Fruit fly (Drosophila melanogaster): Measurements from ENCODE around the gene tos.

Gene tos

dm6 chr2L:18717365-18718011 is 35.6 kb upstream of the tos start (continued):
- TF ChIP-seq hkb (optimal IDR thresholded peaks at IDR 0.05): no peak
- TF ChIP-seq hkb (GFP tag; IDR thresholded peaks at IDR 0.05): 0 out of 2 replicates have a peak, but pooled peaks have one; percentile 9
- no peak for TF ChIP-seq HmgD (GFP tag; optimal IDR thresholded peaks at IDR 0.05)
- TF ChIP-seq CG10543 (GFP tag; optimal IDR thresholded peaks at IDR 0.05): no peak
- TF ChIP-seq CG9876 (GFP tag; optimal IDR thresholded peaks at IDR 0.05): no peak
- TF ChIP-seq ac (GFP tag; optimal IDR thresholded peaks at IDR 0.05): no peak
- TF ChIP-seq nerfin-1 (tag; optimal IDR thresholded peaks at IDR 0.05): no peak
- peak; percentile 0 for TF ChIP-seq Blimp-1 (GFP tag; optimal IDR thresholded peaks at IDR 0.05)
- TF ChIP-seq CG5180 (GFP tag; optimal IDR thresholded peaks at IDR 0.05): peak; percentile 5
- TF ChIP-seq vnd (GFP tag; IDR thresholded peaks at IDR 0.05; ENCODE audit: partially characterized antibody): no peak
- TF ChIP-seq CG6272 (GFP tag; IDR thresholded peaks at IDR 0.05): no peak
- TF ChIP-seq CG11093 (GFP tag; IDR thresholded peaks at IDR 0.05): no peak
- peak; percentile 54 for TF ChIP-seq sens (GFP tag)
- TF ChIP-seq Scr (GFP tag; IDR thresholded peaks at IDR 0.05; ENCODE audit: partially characterized antibody): no peak
- TF ChIP-seq ems (GFP tag; optimal IDR thresholded peaks at IDR 0.05): no peak
- no peak for TF ChIP-seq CG9215 (GFP tag; IDR thresholded peaks at IDR 0.05)
- no peak for TF ChIP-seq NC2β (GFP tag; optimal IDR thresholded peaks at IDR 0.05)
- TF ChIP-seq CG1529 (GFP tag; optimal IDR thresholded peaks at IDR 0.05): peak; percentile 11
- no peak for TF ChIP-seq pan (optimal IDR thresholded peaks at IDR 0.05)
- peak in 1 of 2 experiments; percentile 30 for TF ChIP-seq pan (GFP tag; optimal IDR thresholded peaks at IDR 0.05 in 1 of 2, IDR thresholded peaks at IDR 0.05 in 1 of 2)
- no peak for TF ChIP-seq CG8478 (optimal IDR thresholded peaks at IDR 0.05)
- no peak for TF ChIP-seq gsb (GFP tag; IDR thresholded peaks at IDR 0.05)
- no peak for TF ChIP-seq CG10654 (GFP tag; optimal IDR thresholded peaks at IDR 0.05)
- no peak for TF ChIP-seq stwl (tag; optimal IDR thresholded peaks at IDR 0.05)
- no peak for TF ChIP-seq Bdp1 (GFP tag; optimal IDR thresholded peaks at IDR 0.05)
- no peak for TF ChIP-seq CG12104 (GFP tag; optimal IDR thresholded peaks at IDR 0.05)
- no peak for TF ChIP-seq bbx (GFP tag; IDR thresholded peaks at IDR 0.05; ENCODE audit: partially characterized antibody)
- TF ChIP-seq CG11560 (tag; IDR thresholded peaks at IDR 0.05): no peak
- TF ChIP-seq sisA (GFP tag; IDR thresholded peaks at IDR 0.05): peak; percentile 30
- TF ChIP-seq CG33557 (GFP tag; optimal IDR thresholded peaks at IDR 0.05): no peak
- TF ChIP-seq Dbx (GFP tag; IDR thresholded peaks at IDR 0.05): no peak
- no peak for TF ChIP-seq btn (GFP tag; optimal IDR thresholded peaks at IDR 0.05)
- TF ChIP-seq dmrt11E (tag; optimal IDR thresholded peaks at IDR 0.05): no peak
- no peak for TF ChIP-seq CG11696 (GFP tag; IDR thresholded peaks at IDR 0.05)
- no peak for TF ChIP-seq cad (GFP tag; optimal IDR thresholded peaks at IDR 0.05)
- TF ChIP-seq CG12659 (GFP tag; optimal IDR thresholded peaks at IDR 0.05): no peak
- no peak for TF ChIP-seq PHDP (tag; optimal IDR thresholded peaks at IDR 0.05)
- TF ChIP-seq CG3065 (GFP tag; optimal IDR thresholded peaks at IDR 0.05): no peak
- no peak for TF ChIP-seq CG7839 (tag; optimal IDR thresholded peaks at IDR 0.05)
- TF ChIP-seq TFAM (GFP tag; optimal IDR thresholded peaks at IDR 0.05): no peak
- TF ChIP-seq CG11398 (GFP tag; optimal IDR thresholded peaks at IDR 0.05): no peak
- peak; percentile 24 for TF ChIP-seq CG12219 (GFP tag; optimal IDR thresholded peaks at IDR 0.05)
- no peak for TF ChIP-seq Gug (GFP tag; IDR thresholded peaks at IDR 0.05)
- no peak for TF ChIP-seq CrebB (tag; optimal IDR thresholded peaks at IDR 0.05)
- no peak for TF ChIP-seq unpg (GFP tag; optimal IDR thresholded peaks at IDR 0.05)
- TF ChIP-seq CG6813 (GFP tag; optimal IDR thresholded peaks at IDR 0.05): peak; percentile 51
- TF ChIP-seq oc (tag; optimal IDR thresholded peaks at IDR 0.05): no peak
- TF ChIP-seq CG11695 (GFP tag; IDR thresholded peaks at IDR 0.05): 0 out of 3 replicates have a peak, but pooled peaks have one; percentile 31
- TF ChIP-seq ssp (GFP tag; IDR thresholded peaks at IDR 0.05): no peak
- TF ChIP-seq CG15601 (tag; optimal IDR thresholded peaks at IDR 0.05): peak; percentile 8
- no peak for TF ChIP-seq pzg (GFP tag; optimal IDR thresholded peaks at IDR 0.05)

Measured in whole organism, embryonic.